Fruit fly (Drosophila melanogaster) whole organism, embryonic: ENCODE results near the gene cbt.

ENCODE experiments used
- Bteb2 ChIP-seq: fragments of 200-800 bp; sonication (Bioruptor generic); optimal IDR thresholded peaks from 2 replicates; lab custom pipeline; 2016; ENCODE audit warnings: missing biosample characterization, missing genetic modification characterization
- CG10147 ChIP-seq: fragments of 200-800 bp; sonication (Bioruptor generic); optimal IDR thresholded peaks from 2 replicates; lab custom pipeline; 2019; ENCODE audit warnings: missing biosample characterization, mild to moderate bottlenecking, missing genetic modification characterization, moderate library complexity
- CG11456 ChIP-seq: fragments of 200-800 bp; sonication (Bioruptor generic); IDR thresholded peaks from 3 replicates; pipeline ENCODE4 v1.3.6; 2022; ENCODE audit warnings: missing biosample characterization, missing genetic modification characterization
- CG11695 ChIP-seq: fragments of 200-800 bp; sonication (Bioruptor generic); IDR thresholded peaks from 3 replicates; pipeline ENCODE4 v1.3.6; 2022; ENCODE audit warnings: missing biosample characterization, missing genetic modification characterization
- CG11696 ChIP-seq: fragments of 200-800 bp; sonication (Bioruptor generic); IDR thresholded peaks from 2 replicates; pipeline ENCODE4 v1.3.6; 2022; ENCODE audit warnings: missing biosample characterization, missing genetic modification characterization
- CG1233 ChIP-seq: fragments of 200-800 bp; sonication (Bioruptor generic); optimal IDR thresholded peaks from 4 replicates; lab custom pipeline; 2018; ENCODE audit warnings: missing biosample characterization, mild to moderate bottlenecking, missing genetic modification characterization
- CG13123 ChIP-seq: fragments of 200-800 bp; sonication (Bioruptor generic); optimal IDR thresholded peaks from 2 replicates; lab custom pipeline; 2016; ENCODE audit warnings: missing biosample characterization, missing genetic modification characterization
- CG13296 ChIP-seq: fragments of 200-800 bp; sonication (Bioruptor generic); optimal IDR thresholded peaks from 3 replicates; lab custom pipeline; 2018; ENCODE audit warnings: missing biosample characterization, mild to moderate bottlenecking, missing genetic modification characterization
- CG15479 ChIP-seq: fragments of 200-800 bp; sonication (Bioruptor generic); optimal IDR thresholded peaks from 3 replicates; lab custom pipeline; 2019; ENCODE audit warnings: missing biosample characterization, mild to moderate bottlenecking, missing genetic modification characterization, moderate library complexity
- CG15601 ChIP-seq: fragments of 200-800 bp; sonication (Bioruptor generic); optimal IDR thresholded peaks from 3 replicates; lab custom pipeline; 2019; ENCODE audit warnings: missing biosample characterization, mild to moderate bottlenecking, missing genetic modification characterization, moderate library complexity
- CG18619 ChIP-seq: fragments of 200-800 bp; sonication (Bioruptor generic); optimal IDR thresholded peaks from 3 replicates; lab custom pipeline; 2017; ENCODE audit warnings: missing biosample characterization, mild to moderate bottlenecking, missing genetic modification characterization
- CG30020 ChIP-seq: fragments of 200-800 bp; optimal IDR thresholded peaks from 2 replicates; lab custom pipeline; 2019; ENCODE audit warnings: missing biosample characterization, mild to moderate bottlenecking, missing genetic modification characterization, moderate library complexity
- CG42726 ChIP-seq: fragments of 200-800 bp; sonication (Bioruptor generic); IDR thresholded peaks from 2 replicates; pipeline ENCODE4 v1.3.6; 2022; ENCODE audit warnings: missing biosample characterization, missing genetic modification characterization; ENCODE audit not compliant: partially characterized antibody
- CG43689 ChIP-seq: fragments of 200-800 bp; sonication (Bioruptor generic); IDR thresholded peaks from 2 replicates; pipeline ENCODE4 v1.3.6; 2022; ENCODE audit warnings: missing biosample characterization, missing genetic modification characterization
- CG4730 ChIP-seq: fragments of 200-800 bp; sonication (Bioruptor generic); IDR thresholded peaks from 2 replicates; pipeline ENCODE4 v1.3.6; 2022; ENCODE audit warnings: missing biosample characterization, missing genetic modification characterization
- CG4854 ChIP-seq: fragments of 200-800 bp; sonication (Bioruptor generic); optimal IDR thresholded peaks from 2 replicates; lab custom pipeline; 2016; ENCODE audit warnings: missing biosample characterization, missing genetic modification characterization, inconsistent platforms
- CG6683 ChIP-seq: fragments of 200-800 bp; sonication (Bioruptor generic); optimal IDR thresholded peaks from 2 replicates; lab custom pipeline; 2017; ENCODE audit warnings: missing biosample characterization, mild to moderate bottlenecking, missing genetic modification characterization, missing genetic modification reagents
- CG9437 ChIP-seq: fragments of 200-800 bp; sonication (Bioruptor generic); optimal IDR thresholded peaks from 2 replicates; lab custom pipeline; 2018; ENCODE audit warnings: missing biosample characterization, mild to moderate bottlenecking, missing genetic modification characterization
- CG9609 ChIP-seq: fragments of 200-800 bp; sonication (Bioruptor generic); optimal IDR thresholded peaks from 3 replicates; lab custom pipeline; 2016; ENCODE audit warnings: missing biosample characterization, missing genetic modification characterization
- CG9727 ChIP-seq: fragments of 200-800 bp; sonication (Bioruptor generic); optimal IDR thresholded peaks from 3 replicates; lab custom pipeline; 2017; ENCODE audit warnings: missing biosample characterization, mild to moderate bottlenecking, missing genetic modification characterization
- CG9817 ChIP-seq: fragments of 200-800 bp; sonication (Bioruptor generic); optimal IDR thresholded peaks from 2 replicates; lab custom pipeline; 2018; ENCODE audit warnings: missing biosample characterization, mild to moderate bottlenecking, missing genetic modification characterization, moderate library complexity
- CG9932 ChIP-seq: fragments of 200-800 bp; sonication (Bioruptor generic); IDR thresholded peaks from 2 replicates; pipeline ENCODE4 v1.3.6; 2022; ENCODE audit warnings: missing biosample characterization, missing genetic modification characterization
- D ChIP-seq, 2 experiments: fragments of 200-800 bp in 1 of 2; fragments of >200 bp in 1 of 2; sonication (Bioruptor generic) in 1 of 2; optimal IDR thresholded peaks; 2 replicates in 1 of 2; 3 replicates in 1 of 2; lab custom pipeline; 2017; ENCODE audit warnings: mild to moderate bottlenecking in 1 of 2, missing biosample characterization in 1 of 2, missing genetic modification characterization in 1 of 2, missing genetic modification reagents in 1 of 2
- H15 ChIP-seq: fragments of 200-800 bp; sonication (Bioruptor generic); IDR thresholded peaks from 3 replicates; pipeline ENCODE4 v1.3.6; 2022; ENCODE audit warnings: missing biosample characterization, missing genetic modification characterization
- H2.0 ChIP-seq: fragments of 200-800 bp; sonication (Bioruptor generic); IDR thresholded peaks from 2 replicates; pipeline ENCODE4 v1.3.6; 2022; ENCODE audit warnings: missing biosample characterization, missing genetic modification characterization
- Hand ChIP-seq: fragments of 200-800 bp; sonication (Bioruptor generic); optimal IDR thresholded peaks from 2 replicates; lab custom pipeline; 2017; ENCODE audit warnings: mild to moderate bottlenecking, missing biosample characterization, missing genetic modification reagents, missing genetic modification characterization
- Hr51 ChIP-seq, 2 experiments: fragments of 200-800 bp; sonication (Bioruptor generic); optimal IDR thresholded peaks; 2 replicates in 1 of 2; 3 replicates in 1 of 2; lab custom pipeline; 2016 to 2018; ENCODE audit warnings: missing biosample characterization in 2 of 2, missing genetic modification characterization in 2 of 2, mild to moderate bottlenecking in 1 of 2, moderate library complexity in 1 of 2
- Mes4 ChIP-seq: fragments of 200-800 bp; sonication (Bioruptor generic); optimal IDR thresholded peaks from 2 replicates; lab custom pipeline; 2016; ENCODE audit warnings: missing biosample characterization, missing genetic modification characterization
- Nf-YC ChIP-seq: fragments of 200-800 bp; optimal IDR thresholded peaks from 3 replicates; lab custom pipeline; 2019; ENCODE audit warnings: missing biosample characterization, mild to moderate bottlenecking, missing genetic modification characterization, moderate library complexity
- Sry-β ChIP-seq: fragments of 200-800 bp; sonication (Bioruptor generic); optimal IDR thresholded peaks from 2 replicates; lab custom pipeline; 2018; ENCODE audit warnings: missing biosample characterization, mild to moderate bottlenecking, missing genetic modification characterization, moderate library complexity
- cad ChIP-seq: fragments of >200 bp; optimal IDR thresholded peaks from 2 replicates; lab custom pipeline; 2017; ENCODE audit warnings: missing biosample characterization, missing genetic modification characterization
- chm ChIP-seq: fragments of 200-800 bp; sonication (Bioruptor generic); IDR thresholded peaks from 2 replicates; pipeline ENCODE4 v1.3.6; 2022; ENCODE audit warnings: missing biosample characterization, missing genetic modification characterization
- crol ChIP-seq: fragments of 200-800 bp; sonication (Bioruptor generic); IDR thresholded peaks from 2 replicates; pipeline ENCODE4 v1.3.6; 2022; ENCODE audit warnings: missing biosample characterization, missing genetic modification characterization
- danr ChIP-seq: fragments of 200-800 bp; sonication (Bioruptor generic); IDR thresholded peaks from 2 replicates; pipeline ENCODE4 v1.3.6; 2022; ENCODE audit warnings: missing biosample characterization, missing genetic modification characterization
- dati ChIP-seq: fragments of 200-800 bp; sonication (Bioruptor generic); IDR thresholded peaks from 2 replicates; pipeline ENCODE4 v1.3.6; 2022; ENCODE audit warnings: missing biosample characterization, missing genetic modification characterization
- dysf ChIP-seq: fragments of 200-800 bp; sonication (Bioruptor generic); IDR thresholded peaks from 3 replicates; pipeline ENCODE4 v1.3.6; 2022; ENCODE audit warnings: missing biosample characterization, missing genetic modification characterization
- ftz-f1 ChIP-seq: fragments of 200-800 bp; sonication (Bioruptor generic); optimal IDR thresholded peaks from 2 replicates; lab custom pipeline; 2016; ENCODE audit warnings: missing biosample characterization, missing genetic modification characterization
- grau ChIP-seq: fragments of 200-800 bp; optimal IDR thresholded peaks from 3 replicates; lab custom pipeline; 2019; ENCODE audit warnings: missing biosample characterization, mild to moderate bottlenecking, missing genetic modification characterization, moderate library complexity
- grn ChIP-seq: fragments of 200-800 bp; sonication (Bioruptor generic); optimal IDR thresholded peaks from 3 replicates; lab custom pipeline; 2017; ENCODE audit warnings: missing biosample characterization, missing genetic modification characterization
- gro ChIP-seq: fragments of 200-800 bp; sonication (Bioruptor generic); optimal IDR thresholded peaks from 2 replicates; lab custom pipeline; 2016; ENCODE audit warnings: missing biosample characterization, missing genetic modification characterization
- knrl ChIP-seq: fragments of 200-800 bp; sonication (Bioruptor generic); IDR thresholded peaks from 3 replicates; pipeline ENCODE4 v1.3.6; 2022; ENCODE audit warnings: missing biosample characterization, missing genetic modification characterization; ENCODE audit not compliant: partially characterized antibody
- lola ChIP-seq, 3 experiments: fragments of >200 bp in 2 of 3; fragments of 200-800 bp in 1 of 3; sonication (Bioruptor generic) in 1 of 3; optimal IDR thresholded peaks; 2 replicates each; lab custom pipeline; 2017 to 2019; ENCODE audit warnings: missing biosample characterization in 3 of 3, missing genetic modification characterization in 3 of 3, mild to moderate bottlenecking in 1 of 3, moderate library complexity in 1 of 3
- maf-S ChIP-seq: fragments of 200-800 bp; sonication (Bioruptor generic); optimal IDR thresholded peaks from 2 replicates; lab custom pipeline; 2016; ENCODE audit warnings: missing biosample characterization, missing genetic modification characterization
- pzg ChIP-seq: fragments of 200-800 bp; sonication (Bioruptor generic); optimal IDR thresholded peaks from 3 replicates; lab custom pipeline; 2018; ENCODE audit warnings: missing biosample characterization, mild to moderate bottlenecking, missing genetic modification characterization, moderate library complexity
- sim ChIP-seq: fragments of 200-800 bp; sonication (Bioruptor generic); IDR thresholded peaks from 2 replicates; pipeline ENCODE4 v1.3.6; 2022; ENCODE audit warnings: missing biosample characterization, missing genetic modification characterization
- sob ChIP-seq: fragments of 200-800 bp; sonication (Bioruptor generic); IDR thresholded peaks from 2 replicates; pipeline ENCODE4 v1.3.6; 2022; ENCODE audit warnings: missing biosample characterization, missing genetic modification characterization
- ssp ChIP-seq: fragments of 200-800 bp; sonication (Bioruptor generic); IDR thresholded peaks from 2 replicates; pipeline ENCODE4 v1.3.6; 2022; ENCODE audit warnings: missing biosample characterization, missing genetic modification characterization
- tup ChIP-seq: fragments of 200-800 bp; sonication (Bioruptor generic); optimal IDR thresholded peaks from 2 replicates; lab custom pipeline; 2016; ENCODE audit warnings: missing biosample characterization, mild to moderate bottlenecking, missing genetic modification characterization, moderate library complexity
- twi ChIP-seq: fragments of 200-800 bp; optimal IDR thresholded peaks from 2 replicates; lab custom pipeline; 2019; ENCODE audit warnings: missing biosample characterization, mild to moderate bottlenecking, missing genetic modification characterization, moderate library complexity

cbt gene

dm6 chr2L:480638-481399 lies 1.3 kb upstream of the cbt start (continued):
- TF ChIP-seq CG18619 (GFP tag; lab: Kevin White, UChicago), result peak; percentile 100
- TF ChIP-seq CG4854 (GFP tag; lab: Kevin White, UChicago), result peak; percentile 100
- peak; percentile 89 for TF ChIP-seq CG15479 (GFP tag; lab: Kevin White, UChicago)
- TF ChIP-seq H2.0 (GFP tag; lab: Robert Waterston, UW), result no peak
- peak; percentile 100 for TF ChIP-seq CG9727 (GFP tag; lab: Kevin White, UChicago)
- no peak for TF ChIP-seq chm (GFP tag; lab: Robert Waterston, UW)
- no peak for TF ChIP-seq CG4730
- TF ChIP-seq ssp (GFP tag; lab: Robert Waterston, UW), result no peak
- TF ChIP-seq maf-S (GFP tag; lab: Kevin White, UChicago), result peak; percentile 100
- TF ChIP-seq CG9932 (GFP tag; lab: Robert Waterston, UW), result no peak
- peak; percentile 100 for TF ChIP-seq grn (GFP tag; lab: Kevin White, UChicago)
- no peak for TF ChIP-seq CG11695
- TF ChIP-seq CG9817 (tag; lab: Kevin White, UChicago), result peak; percentile 100
- peak; percentile 100 for TF ChIP-seq CG10147 (GFP tag; lab: Kevin White, UChicago)
- no peak for TF ChIP-seq CG43689 (GFP tag; lab: Robert Waterston, UW)
- peak; percentile 99 for TF ChIP-seq CG15601 (tag; lab: Kevin White, UChicago)
- no peak for TF ChIP-seq sob (GFP tag; lab: Robert Waterston, UW)
- peak; percentile 96 for TF ChIP-seq Nf-YC (tag; lab: Kevin White, UChicago)
- no peak for TF ChIP-seq CG11696 (GFP tag; lab: Robert Waterston, UW)
- TF ChIP-seq CG9609 (GFP tag; lab: Kevin White, UChicago), result peak; percentile 100
- TF ChIP-seq D (optimal IDR thresholded peaks at IDR 0.05; lab: Kevin White, UChicago), result peak; percentile 7
- TF ChIP-seq D (GFP tag; optimal IDR thresholded peaks at IDR 0.05; lab: Kevin White, UChicago), result peak; percentile 100
- peak; percentile 100 for TF ChIP-seq CG13296 (GFP tag; lab: Kevin White, UChicago)
- TF ChIP-seq cad, result no peak
- no peak for TF ChIP-seq knrl
- peak; percentile 100 for TF ChIP-seq grau (tag; lab: Kevin White, UChicago)
- TF ChIP-seq Hand (GFP tag; lab: Kevin White, UChicago), result peak; percentile 100
- peak; percentile 100 for TF ChIP-seq twi
- peak; percentile 95 for TF ChIP-seq CG30020 (tag; lab: Kevin White, UChicago)
- peak; percentile 100 for TF ChIP-seq tup (GFP tag; lab: Kevin White, UChicago)
- no peak for TF ChIP-seq CG11456 (GFP tag; lab: Robert Waterston, UW)
- TF ChIP-seq Mes4 (GFP tag; lab: Kevin White, UChicago), result peak; percentile 100
- peak; percentile 100 for TF ChIP-seq CG1233 (GFP tag; lab: Kevin White, UChicago)
- no peak for TF ChIP-seq H15 (GFP tag; lab: Robert Waterston, UW)
- TF ChIP-seq danr (GFP tag; lab: Robert Waterston, UW), result no peak
- TF ChIP-seq CG9437 (GFP tag; lab: Kevin White, UChicago), result peak; percentile 98
- no peak for TF ChIP-seq sim (GFP tag; lab: Robert Waterston, UW)
- peak; percentile 100 for TF ChIP-seq gro (GFP tag; lab: Kevin White, UChicago)
- peak in 2 of 3 experiments; percentile 24 to 100 for TF ChIP-seq lola (GFP tag; optimal IDR thresholded peaks at IDR 0.05; lab: Kevin White, UChicago)
- TF ChIP-seq Sry-β (GFP tag; lab: Kevin White, UChicago), result peak; percentile 84
- peak; percentile 100 for TF ChIP-seq CG13123 (GFP tag; lab: Kevin White, UChicago)
- no peak for TF ChIP-seq crol (GFP tag; lab: Robert Waterston, UW)
- peak; percentile 100 for TF ChIP-seq ftz-f1 (GFP tag; lab: Kevin White, UChicago)
- no peak for TF ChIP-seq CG42726 (GFP tag; lab: Robert Waterston, UW)
- TF ChIP-seq dysf (GFP tag; lab: Robert Waterston, UW), result no peak
- peak; percentile 100 for TF ChIP-seq Bteb2 (GFP tag; lab: Kevin White, UChicago)
- peak; percentile 100 for TF ChIP-seq CG6683 (GFP tag; lab: Kevin White, UChicago)
- peak; percentile 100 for TF ChIP-seq Hr51 (GFP tag; optimal IDR thresholded peaks at IDR 0.05; lab: Kevin White, UChicago)
- TF ChIP-seq dati, result no peak
- peak; percentile 79 for TF ChIP-seq pzg
